Worm (Caenorhabditis elegans): ENCODE measurements around the gene abu-14.

abu-14 gene

DNA sequence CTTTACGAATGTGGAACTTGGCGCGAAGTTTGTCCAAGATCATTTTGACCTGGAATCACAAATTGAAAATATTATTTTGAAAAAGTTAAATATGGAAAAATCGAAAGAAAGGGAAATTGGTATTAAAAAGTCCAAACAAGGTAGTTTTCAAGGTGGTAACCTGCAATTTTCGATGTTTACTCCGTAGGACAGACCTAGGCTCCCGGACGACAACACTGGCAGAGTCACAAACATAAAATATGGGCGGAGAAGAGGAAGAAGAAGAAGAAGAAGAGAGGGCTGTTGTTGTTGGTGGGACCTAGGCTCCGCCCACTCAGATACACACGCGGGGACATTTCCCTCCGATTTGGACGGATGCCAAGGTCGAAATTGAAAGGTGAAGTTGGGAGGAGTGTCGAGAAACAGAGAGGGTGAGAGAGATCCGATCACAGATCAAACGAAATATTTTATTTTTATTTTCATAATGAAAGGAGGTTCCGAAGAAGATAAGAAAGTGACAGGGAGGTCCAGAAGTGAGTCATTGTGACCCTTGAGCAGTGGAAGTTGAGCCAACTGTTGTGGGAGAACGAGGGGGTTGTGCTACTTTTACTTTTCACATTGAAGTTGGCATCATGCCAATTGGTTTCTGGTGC is 35.0 kb upstream of the abu-14 start, which contains the start of gene aqp-2:
TSS of gene aqp-2 (minus strand) at position 51 of the 632 bp plus-strand sequence.
- TF ChIP-seq dao-5 (tag; optimal IDR thresholded peaks at IDR 0.05) (no peak), W03F9.2 (tag; optimal IDR thresholded peaks at IDR 0.05) (no peak)

DNA sequence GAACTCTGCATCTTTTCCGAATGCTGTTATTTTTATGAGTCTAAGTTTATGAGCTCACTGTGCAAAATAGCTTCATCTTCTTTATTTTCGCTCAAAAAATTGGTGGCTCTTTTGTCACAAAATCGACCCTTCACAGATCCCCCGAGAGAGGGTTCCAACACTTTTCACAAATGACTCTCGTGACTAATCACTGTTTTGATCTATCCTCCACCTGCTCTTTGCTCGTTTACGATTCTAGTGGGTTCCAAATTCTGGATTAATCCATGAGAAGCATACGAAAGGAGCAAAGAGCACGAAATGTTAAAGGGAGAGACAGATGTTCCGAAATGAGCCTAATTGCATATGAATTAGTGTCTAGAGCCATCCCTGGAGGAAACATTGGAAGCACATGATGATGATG is 34.4 kb upstream of the abu-14 start:
- no peak for TF ChIP-seq dao-5 (tag; optimal IDR thresholded peaks at IDR 0.05)
- no peak for TF ChIP-seq W03F9.2 (tag; optimal IDR thresholded peaks at IDR 0.05)
- TF ChIP-seq him-1 (tag; optimal IDR thresholded peaks at IDR 0.05) = no peak

DNA sequence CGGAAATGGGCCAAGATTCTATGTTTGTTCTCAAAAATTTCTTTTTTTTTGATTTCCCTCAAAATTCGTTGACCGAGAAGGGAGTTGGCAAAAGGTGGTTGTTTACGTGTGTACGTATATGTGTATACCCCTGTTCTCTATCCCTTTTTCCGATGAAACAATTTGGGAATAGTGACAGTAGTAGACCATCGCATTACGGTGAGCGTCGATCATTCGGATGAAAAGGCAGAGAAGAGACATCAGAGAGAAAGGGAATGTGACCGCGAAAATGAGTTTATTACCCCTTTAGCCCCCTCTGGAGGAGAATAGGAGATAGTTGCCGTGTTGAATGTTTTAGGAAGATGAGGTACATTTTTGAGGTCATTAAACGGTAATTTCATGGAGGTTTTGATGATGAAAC is 33.0 kb upstream of the abu-14 start:
- no peak for TF ChIP-seq W03F9.2 (tag; optimal IDR thresholded peaks at IDR 0.05)
- TF ChIP-seq him-1 (tag; optimal IDR thresholded peaks at IDR 0.05) = no peak
- TF ChIP-seq dao-5 (tag; optimal IDR thresholded peaks at IDR 0.05) = no peak

DNA sequence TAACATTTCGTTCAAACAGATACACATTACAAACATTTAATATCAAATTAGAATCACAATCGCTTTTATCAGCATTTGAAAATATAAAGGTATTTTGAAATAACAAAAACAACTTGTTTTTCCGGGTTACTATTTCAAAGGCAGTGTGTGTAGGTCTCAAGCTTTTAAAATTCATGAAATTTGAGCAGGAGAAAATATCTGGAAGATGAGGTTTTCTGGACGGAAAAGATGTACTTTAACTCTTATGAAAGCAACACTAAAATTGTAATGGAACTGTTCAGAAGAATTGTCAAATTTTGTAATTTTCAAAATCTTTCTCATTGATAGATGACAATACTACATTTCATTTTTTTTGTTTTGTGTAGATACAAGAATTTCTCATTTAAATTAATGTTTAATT is 31.6 kb upstream of the abu-14 start:
- TF ChIP-seq him-1 (tag; optimal IDR thresholded peaks at IDR 0.05) = no peak
- TF ChIP-seq W03F9.2 (tag; optimal IDR thresholded peaks at IDR 0.05) = no peak
- TF ChIP-seq dao-5 (tag; optimal IDR thresholded peaks at IDR 0.05) = no peak

DNA sequence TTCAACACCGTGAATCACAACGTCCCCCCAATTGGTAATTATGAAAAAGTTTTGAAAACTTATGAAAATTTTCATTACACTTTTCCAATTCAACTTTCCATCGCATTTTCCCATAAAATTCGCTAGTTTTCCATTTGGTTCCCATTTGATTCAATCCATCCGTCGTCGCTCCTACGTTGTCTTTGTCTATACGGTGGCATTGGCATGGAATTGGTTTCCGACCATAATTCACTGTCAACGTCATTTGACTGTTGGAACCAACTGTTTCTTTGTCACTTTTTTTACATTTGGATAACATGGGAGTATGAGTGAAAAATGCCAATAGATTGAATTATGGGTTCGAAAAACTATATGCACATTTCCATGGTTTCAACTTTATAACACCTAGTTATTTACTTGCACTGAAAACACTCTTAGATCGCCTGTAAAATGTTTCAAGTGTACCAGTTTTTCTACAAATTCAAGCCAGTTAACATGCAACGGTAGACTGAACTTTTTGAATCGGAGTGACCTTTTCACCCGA is 31.1 kb upstream of the abu-14 start:
- no peak for TF ChIP-seq him-1 (tag; optimal IDR thresholded peaks at IDR 0.05)
- no peak for TF ChIP-seq dao-5 (tag; optimal IDR thresholded peaks at IDR 0.05)
- no peak for TF ChIP-seq W03F9.2 (tag; optimal IDR thresholded peaks at IDR 0.05)

DNA sequence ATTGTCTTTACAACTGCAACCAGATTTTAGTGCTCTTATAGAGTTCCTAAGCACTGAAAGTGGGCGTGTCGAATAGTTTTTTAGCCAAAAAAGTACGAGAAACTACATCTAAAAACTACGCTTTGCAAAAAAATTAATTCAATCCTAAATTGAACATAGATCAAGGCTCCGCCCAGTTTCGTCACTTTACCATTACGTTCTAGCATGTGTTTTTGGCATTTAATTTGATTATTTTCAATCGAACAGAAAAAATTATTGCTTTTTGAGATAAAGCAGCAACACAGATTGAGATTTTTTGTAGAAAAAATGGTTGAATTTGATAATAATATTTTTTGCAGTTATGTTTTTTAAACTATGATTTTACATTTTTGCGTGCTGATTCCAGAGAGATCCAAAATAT is 27.2 kb upstream of the abu-14 start, which contains the start of gene nlp-82:
TSS of gene nlp-82 (minus strand) at position 101 of the 400 bp plus-strand sequence.
- TF ChIP-seq W03F9.2 (tag; optimal IDR thresholded peaks at IDR 0.05) = no peak
- TF ChIP-seq dao-5 (tag; optimal IDR thresholded peaks at IDR 0.05) = no peak
- no peak for TF ChIP-seq him-1 (tag; optimal IDR thresholded peaks at IDR 0.05)

DNA sequence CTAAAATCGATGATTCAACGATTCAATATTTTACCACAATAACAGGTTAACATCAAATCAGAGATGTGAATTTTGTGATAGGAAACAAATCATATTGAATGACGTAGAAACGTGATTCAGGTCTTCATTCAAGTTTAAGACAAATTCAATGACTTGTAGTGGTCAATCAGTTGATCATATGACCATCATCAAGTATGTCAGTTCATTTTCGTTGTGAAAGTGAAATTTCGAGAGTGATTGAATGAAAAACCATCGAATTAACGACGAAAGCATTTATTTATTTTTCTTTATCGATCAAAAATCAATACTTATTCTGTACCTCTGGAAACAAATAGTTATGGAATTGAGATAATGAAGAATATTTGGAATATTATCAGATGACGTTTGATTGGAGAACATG is 24.5 kb upstream of the abu-14 start:
- no peak for TF ChIP-seq W03F9.2 (tag; optimal IDR thresholded peaks at IDR 0.05)
- no peak for TF ChIP-seq dao-5 (tag; optimal IDR thresholded peaks at IDR 0.05)
- no peak for TF ChIP-seq him-1 (tag; optimal IDR thresholded peaks at IDR 0.05)

DNA sequence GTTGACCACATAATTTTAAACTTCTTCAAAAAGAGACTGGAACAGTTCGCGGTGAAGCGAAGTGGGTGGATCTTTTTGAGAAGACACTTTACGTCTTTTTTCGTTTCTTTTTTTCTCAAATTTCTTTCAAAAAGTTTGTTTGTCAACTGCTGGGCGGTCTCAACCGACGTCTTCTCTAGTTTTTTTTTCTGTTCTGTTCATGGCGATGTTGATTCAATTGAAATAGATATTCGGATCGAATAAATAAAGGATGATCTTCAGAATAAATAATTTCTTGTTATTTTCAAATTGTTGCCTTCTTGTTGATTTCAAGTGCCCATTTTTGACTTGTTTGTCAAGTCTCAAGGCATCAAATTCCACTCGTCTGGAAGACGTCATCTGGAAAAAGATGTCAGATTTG is 23.4 kb upstream of the abu-14 start, which contains the start of gene T26C5.4:
TSS of gene T26C5.4 (minus strand) at position 101 of the 400 bp plus-strand sequence.
- TF ChIP-seq him-1 (tag; optimal IDR thresholded peaks at IDR 0.05) = no peak

DNA sequence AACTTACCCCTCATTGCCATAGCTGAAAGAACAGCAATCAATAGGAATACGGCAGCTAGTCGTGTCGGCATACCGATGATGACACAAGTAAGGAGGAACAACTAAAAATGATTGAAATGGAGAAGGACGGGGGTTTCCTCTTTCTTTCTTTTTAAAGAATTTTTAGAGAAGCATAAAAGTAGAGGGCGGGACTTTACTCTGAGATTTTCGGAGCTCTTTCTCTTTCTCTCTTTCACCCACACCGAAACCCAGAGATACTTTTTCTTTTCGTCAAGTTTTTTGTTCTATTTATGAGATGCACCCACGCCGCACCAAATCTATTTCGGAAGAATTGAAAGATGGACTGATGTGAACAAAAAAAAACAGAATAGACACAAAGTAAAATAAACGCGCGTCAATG is 19.6 kb upstream of the abu-14 start, which contains the start of gene T26C5.5:
TSS of gene T26C5.5 (minus strand) at position 101 of the 400 bp plus-strand sequence.
- TF ChIP-seq him-1 (tag; optimal IDR thresholded peaks at IDR 0.05) (no peak), dao-5 (tag; optimal IDR thresholded peaks at IDR 0.05) (no peak), W03F9.2 (tag; optimal IDR thresholded peaks at IDR 0.05) (no peak)

DNA sequence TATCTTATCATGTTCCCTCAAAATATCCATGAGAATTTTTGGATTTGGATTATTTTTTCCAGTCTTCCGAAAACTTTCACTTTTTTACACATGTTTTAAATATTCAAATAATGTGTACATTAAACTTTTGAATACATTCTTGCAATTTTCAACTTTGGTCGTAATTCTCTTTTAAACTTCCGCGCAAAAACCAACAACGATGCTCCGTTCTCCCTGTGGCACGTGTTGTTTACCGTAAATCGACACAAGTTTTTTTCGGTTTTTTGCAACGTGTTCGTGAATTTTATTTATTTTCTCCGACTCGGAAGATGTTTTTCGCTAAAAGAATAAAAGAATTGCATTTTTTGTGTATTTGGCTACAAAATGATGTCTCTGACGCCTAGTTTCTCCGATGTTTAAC is 15.8 kb upstream of the abu-14 start:
- TF ChIP-seq dao-5 (tag; optimal IDR thresholded peaks at IDR 0.05) = no peak
- TF ChIP-seq him-1 (tag; optimal IDR thresholded peaks at IDR 0.05) = no peak
- TF ChIP-seq W03F9.2 (tag; optimal IDR thresholded peaks at IDR 0.05) = no peak

DNA sequence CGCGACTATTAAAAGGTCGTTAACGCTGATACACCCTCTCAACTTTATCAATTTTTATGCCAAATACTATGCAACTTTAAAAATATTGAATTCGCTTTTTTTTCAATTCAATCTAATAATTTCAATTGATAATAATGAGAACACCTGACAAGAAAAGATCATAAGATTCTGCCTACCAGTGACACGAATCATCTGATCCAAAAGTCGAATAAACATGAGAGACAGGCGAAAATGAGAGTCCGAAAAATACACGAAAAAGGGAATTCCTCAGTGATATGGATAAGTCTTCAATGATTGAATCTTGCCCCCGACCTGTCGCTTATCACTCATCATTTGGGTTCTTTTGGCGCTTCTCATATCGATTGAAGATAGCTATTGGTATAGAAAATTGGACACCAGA is 14.6 kb upstream of the abu-14 start:
- TF ChIP-seq him-1 (tag; optimal IDR thresholded peaks at IDR 0.05) (no peak), dao-5 (tag; optimal IDR thresholded peaks at IDR 0.05) (no peak), W03F9.2 (tag; optimal IDR thresholded peaks at IDR 0.05) (no peak)

DNA sequence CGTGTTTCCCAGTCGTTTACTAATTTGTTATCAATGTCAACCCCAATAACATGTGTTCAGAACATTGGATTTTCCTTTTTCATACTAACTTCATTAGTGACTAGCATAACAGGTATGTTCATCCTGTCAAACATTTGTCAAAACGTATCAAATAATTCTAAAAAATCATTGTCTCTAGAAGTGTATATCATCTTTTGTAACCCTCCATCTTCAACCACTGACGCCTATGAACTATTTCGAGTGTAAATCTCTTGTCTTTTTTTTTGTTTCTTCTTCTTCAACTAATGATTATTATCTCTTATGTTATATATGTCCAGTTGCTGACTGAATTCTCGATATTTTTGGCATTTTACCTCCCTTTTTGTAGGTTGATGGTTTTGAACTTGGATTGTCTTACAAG is 10.7 kb upstream of the abu-14 start:
- TF ChIP-seq dao-5 (tag; optimal IDR thresholded peaks at IDR 0.05) (no peak), him-1 (tag; optimal IDR thresholded peaks at IDR 0.05) (no peak), W03F9.2 (tag; optimal IDR thresholded peaks at IDR 0.05) (no peak)

DNA sequence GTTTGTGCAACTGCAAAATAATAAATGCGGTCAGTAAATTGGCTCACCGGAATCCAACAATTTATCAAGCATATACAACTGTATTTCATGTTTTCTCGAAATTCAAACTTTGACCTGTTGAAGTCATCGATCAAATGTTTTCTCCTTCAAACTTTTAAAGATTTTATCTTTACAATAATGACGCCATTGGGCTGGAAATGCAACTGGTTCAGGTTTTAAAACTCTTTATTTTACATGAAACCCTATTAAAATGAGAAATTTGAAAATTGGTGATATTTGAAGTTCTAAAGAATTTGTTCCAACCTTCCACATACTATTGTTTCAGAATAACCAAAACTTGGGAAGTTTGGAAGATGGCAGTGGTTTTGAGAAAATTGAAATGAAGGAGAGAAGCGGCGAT is 10.0 kb upstream of the abu-14 start:
- no peak for TF ChIP-seq dao-5 (tag; optimal IDR thresholded peaks at IDR 0.05)
- no peak for TF ChIP-seq W03F9.2 (tag; optimal IDR thresholded peaks at IDR 0.05)
- TF ChIP-seq him-1 (tag; optimal IDR thresholded peaks at IDR 0.05) = no peak

DNA sequence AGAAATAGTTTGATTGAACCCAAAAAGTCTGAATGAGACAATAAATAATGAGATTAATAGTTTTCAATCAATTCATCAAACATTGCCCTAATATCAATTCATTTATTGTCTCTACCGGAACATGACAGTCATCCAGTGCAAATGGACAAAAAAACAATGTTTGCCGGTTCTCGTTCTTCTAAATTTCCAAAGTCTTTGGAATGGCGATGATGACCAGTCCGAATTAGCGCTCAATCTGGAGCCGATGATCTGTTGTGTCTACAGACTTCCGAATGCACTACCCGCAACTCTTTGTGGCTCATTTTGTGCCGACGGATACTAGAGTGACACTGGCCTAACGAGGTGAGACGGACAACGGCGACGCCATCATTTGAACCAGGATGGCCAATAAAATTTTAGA is 9.3 kb upstream of the abu-14 start, which contains the start of gene T26C5.3:
TSS of gene T26C5.3 (plus strand) at position 301 of the 400 bp plus-strand sequence.
- TF ChIP-seq dao-5 (tag; optimal IDR thresholded peaks at IDR 0.05) (no peak), W03F9.2 (tag; optimal IDR thresholded peaks at IDR 0.05) (no peak), him-1 (tag; optimal IDR thresholded peaks at IDR 0.05) (no peak)

DNA sequence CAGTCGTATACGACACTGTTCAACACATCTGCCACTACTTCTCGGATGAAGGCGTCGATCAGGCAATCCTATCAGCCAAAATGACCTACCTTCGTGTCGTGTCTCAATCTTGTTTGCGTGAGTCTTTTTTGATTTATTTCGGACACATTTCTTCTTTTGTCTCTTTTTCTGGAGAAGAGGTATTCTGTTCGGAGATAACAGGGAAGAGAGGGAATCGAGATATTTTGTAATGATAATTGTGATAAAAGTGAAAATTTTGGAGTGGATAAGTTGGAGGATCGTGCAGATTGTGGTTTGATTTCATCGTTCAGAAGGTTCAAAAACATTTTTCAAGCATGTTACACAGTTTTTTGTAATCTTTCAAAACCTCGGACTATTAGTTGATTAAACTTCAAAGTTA is 6.8 kb upstream of the abu-14 start:
- TF ChIP-seq him-1 (tag; optimal IDR thresholded peaks at IDR 0.05) = no peak
- no peak for TF ChIP-seq dao-5 (tag; optimal IDR thresholded peaks at IDR 0.05)
- no peak for TF ChIP-seq W03F9.2 (tag; optimal IDR thresholded peaks at IDR 0.05)
